Worm (Caenorhabditis elegans): ENCODE data around the gene acaa-2.

The acaa-2 gene

DNA sequence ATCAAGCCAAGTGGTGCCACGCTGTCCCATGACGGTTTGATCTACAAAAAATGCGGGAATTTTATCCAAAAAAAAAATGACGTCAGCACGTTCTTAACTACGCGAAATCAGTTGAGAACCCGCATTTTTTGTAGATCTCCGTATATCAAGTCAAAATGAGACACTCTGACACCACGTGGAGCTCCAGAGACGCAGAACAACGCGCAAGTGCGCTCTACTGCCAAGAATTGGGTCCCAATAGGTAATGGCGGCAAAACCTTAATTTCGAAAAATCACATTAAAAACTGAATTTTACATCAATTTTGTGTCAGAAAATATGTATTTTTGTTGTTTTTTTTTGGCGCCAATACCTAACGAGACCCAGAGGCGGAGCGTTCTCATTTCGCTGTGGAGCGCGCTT is 27.8 kb upstream of the acaa-2 start:
- TF ChIP-seq D1046.2 (GFP tag; IDR thresholded peaks at IDR 0.05) = 0 out of 2 replicates have a peak, but pooled peaks have one; percentile 9
- TF ChIP-seq nhr-102 (tag; optimal IDR thresholded peaks at IDR 0.05) = no peak

DNA sequence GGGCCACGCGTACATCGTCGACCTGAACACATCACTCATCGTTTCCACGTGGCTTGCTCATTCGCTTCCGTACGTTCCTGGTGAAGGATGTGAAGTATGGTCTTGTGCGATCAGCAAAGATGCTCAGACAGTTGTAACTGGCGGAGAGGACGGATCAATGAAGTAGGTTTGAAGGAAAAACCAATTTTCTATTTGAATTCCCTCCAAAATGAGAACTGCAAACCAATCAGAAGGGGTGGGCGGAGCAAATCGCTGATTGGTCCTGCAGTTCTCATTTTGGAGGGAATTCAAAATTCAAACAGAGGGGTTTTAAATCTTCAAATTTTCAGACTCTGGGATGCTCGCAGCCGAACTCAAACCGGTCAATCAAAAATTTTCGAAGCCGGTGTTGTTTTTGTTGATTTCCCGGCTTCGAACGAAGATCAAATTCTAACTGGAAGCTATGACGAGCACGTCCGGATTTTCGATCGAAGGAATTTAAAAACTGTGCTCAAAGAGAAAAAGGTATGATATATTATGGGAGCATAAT is 27.3 kb upstream of the acaa-2 start:
- TF ChIP-seq lin-13 (GFP tag; optimal IDR thresholded peaks at IDR 0.05) (no peak), aha-1 (tag) (peak; percentile 95)

ce11 chrIII:13322578-13322977 is 22.2 kb upstream of the acaa-2 start, which contains the start of gene F53A2.11:
Gene F53A2.11 (minus strand): TSS chrIII:13322678.
- no peak for TF ChIP-seq hlh-30 (tag; optimal IDR thresholded peaks at IDR 0.05; ENCODE audit: insufficient read depth)
- no peak for TF ChIP-seq T20F7.1 (GFP tag; optimal IDR thresholded peaks at IDR 0.05)
- TF ChIP-seq ZK337.2 (GFP tag; IDR thresholded peaks at IDR 0.05) = no peak
- TF ChIP-seq ceh-28 (tag; optimal IDR thresholded peaks at IDR 0.05) = no peak
- no peak for TF ChIP-seq dpl-1 (GFP tag; optimal IDR thresholded peaks at IDR 0.05)
- TF ChIP-seq daf-8 (GFP tag; IDR thresholded peaks at IDR 0.05) = no peak
- no peak for TF ChIP-seq unc-130 (GFP tag; optimal IDR thresholded peaks at IDR 0.05)
- no peak for TF ChIP-seq hmg-1.1 (GFP tag; IDR thresholded peaks at IDR 0.05)

DNA sequence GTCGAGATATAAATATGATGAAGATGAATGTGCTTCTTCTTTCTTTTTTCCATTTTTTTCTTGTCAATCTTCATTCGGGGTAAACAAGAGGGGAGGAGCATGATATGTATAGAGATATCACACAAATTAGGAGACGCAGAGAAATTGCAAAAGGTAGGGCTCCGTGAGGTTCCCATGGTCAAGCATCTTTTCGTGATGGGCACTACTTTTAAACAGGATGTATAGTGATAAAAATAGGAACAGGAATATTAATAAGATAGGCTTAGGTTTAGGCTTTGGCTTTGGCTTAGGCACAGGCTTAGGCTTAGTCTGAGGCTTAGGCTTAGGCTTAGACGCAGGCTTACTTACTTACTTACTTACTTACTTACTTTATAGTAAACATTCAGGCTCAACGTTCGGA is 20.0 kb upstream of the acaa-2 start, which contains the start of gene F53A2.1:
Gene F53A2.1 (minus strand): TSS at position 101 of the 400 bp plus-strand sequence.
- TF ChIP-seq dmd-9 (GFP tag; IDR thresholded peaks at IDR 0.05) (no peak), spr-3 (GFP tag; optimal IDR thresholded peaks at IDR 0.05) (no peak), zfp-3 (GFP tag; conservative IDR thresholded peaks at IDR 0.05) (no peak), F10B5.3 (tag; optimal IDR thresholded peaks at IDR 0.05) (no peak), arid-1 (GFP tag; conservative IDR thresholded peaks at IDR 0.05) (no peak), unc-39 (tag; optimal IDR thresholded peaks at IDR 0.05) (no peak), daf-16 (GFP tag; optimal IDR thresholded peaks at IDR 0.05) (no peak), daf-16 (tag; optimal IDR thresholded peaks at IDR 0.05) (no peak), F37D6.2 (tag; optimal IDR thresholded peaks at IDR 0.05) (no peak), dmd-8 (GFP tag; IDR thresholded peaks at IDR 0.05) (no peak), dve-1 (tag; optimal IDR thresholded peaks at IDR 0.05; ENCODE audit: insufficient read depth) (no peak), madf-5 (GFP tag; IDR thresholded peaks at IDR 0.05) (no peak), nhr-42 (GFP tag; IDR thresholded peaks at IDR 0.05) (no peak), sdz-12 (GFP tag; optimal IDR thresholded peaks at IDR 0.05) (no peak), aha-1 (tag) (no peak), ztf-7 (tag; optimal IDR thresholded peaks at IDR 0.05) (no peak), nhr-102 (tag; optimal IDR thresholded peaks at IDR 0.05) (no peak), nhr-25 (tag; optimal IDR thresholded peaks at IDR 0.05; ENCODE audit: borderline replicate concordance, insufficient read depth) (no peak), nhr-48 (tag; optimal IDR thresholded peaks at IDR 0.05) (no peak), cey-2 (tag; optimal IDR thresholded peaks at IDR 0.05; ENCODE audit: borderline replicate concordance, insufficient read depth) (no peak), gei-8 (GFP tag; optimal IDR thresholded peaks at IDR 0.05) (no peak)

DNA sequence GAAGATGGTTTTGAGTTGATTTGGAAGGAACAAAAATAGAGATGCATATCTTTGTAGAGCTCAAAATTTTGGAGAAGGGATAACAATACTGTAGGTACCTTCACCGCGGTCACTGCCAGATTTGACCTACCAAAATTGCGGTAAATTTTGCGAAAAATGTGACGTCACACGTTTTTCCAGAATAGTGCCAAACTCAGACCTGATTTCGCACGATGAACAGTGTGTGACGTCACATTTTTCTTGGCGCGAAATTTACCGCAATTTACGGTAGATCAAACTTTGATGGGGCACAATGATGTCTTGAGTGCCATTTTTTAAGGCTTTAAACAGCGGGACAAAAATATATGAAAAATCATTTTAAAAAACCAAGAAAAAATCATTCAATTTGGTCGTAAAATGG is 15.8 kb upstream of the acaa-2 start:
- TF ChIP-seq zfp-2 (tag; optimal IDR thresholded peaks at IDR 0.05) (no peak), Y75B8A.6 (GFP tag; IDR thresholded peaks at IDR 0.05) (no peak), nhr-42 (GFP tag; IDR thresholded peaks at IDR 0.05) (no peak), ctbp-1 (GFP tag; IDR thresholded peaks at IDR 0.05) (no peak), Y105C5A.15 (GFP tag; IDR thresholded peaks at IDR 0.05) (no peak), tag-97 (GFP tag; IDR thresholded peaks at IDR 0.05) (no peak), D1046.2 (GFP tag; IDR thresholded peaks at IDR 0.05) (no peak), madf-5 (GFP tag; IDR thresholded peaks at IDR 0.05) (no peak), mxl-3 (GFP tag; optimal IDR thresholded peaks at IDR 0.05) (no peak), lin-1 (GFP tag; IDR thresholded peaks at IDR 0.05) (no peak), cey-2 (tag; optimal IDR thresholded peaks at IDR 0.05; ENCODE audit: borderline replicate concordance, insufficient read depth) (no peak), T20F7.1 (GFP tag; optimal IDR thresholded peaks at IDR 0.05) (no peak), lin-39 (tag; optimal IDR thresholded peaks at IDR 0.05) (no peak), pha-4 (GFP tag; IDR thresholded peaks at IDR 0.05) (no peak), pha-4 (tag; optimal IDR thresholded peaks at IDR 0.05) (no peak), daf-19 (GFP tag; conservative IDR thresholded peaks at IDR 0.05) (no peak), ztf-7 (tag; optimal IDR thresholded peaks at IDR 0.05) (no peak), spr-1 (tag; optimal IDR thresholded peaks at IDR 0.05) (no peak), snpc-4 (tag; optimal IDR thresholded peaks at IDR 0.05) (no peak), sdz-12 (GFP tag; optimal IDR thresholded peaks at IDR 0.05) (no peak)

All from whole organism, L4 larva.